Worm (Caenorhabditis elegans) whole organism, young adult: Measurements from ENCODE around the gene C18D11.9.

Experiments used
- F10E7.11 ChIP-seq: sonication (generic microtip); optimal IDR thresholded peaks from 2 replicates; lab custom pipeline; 2017; ENCODE audit warnings: mild to moderate bottlenecking, missing genetic modification characterization, moderate library complexity, missing compliant biosample characterization
- F52B5.7 ChIP-seq: sonication (generic microtip); optimal IDR thresholded peaks from 2 replicates; lab custom pipeline; 2016; ENCODE audit warnings: mild to moderate bottlenecking, missing genetic modification characterization, missing compliant biosample characterization
- Y53F4B.3 ChIP-seq: fragments of 200-800 bp; sonication (Bioruptor generic); IDR thresholded peaks from 2 replicates; pipeline ENCODE4 v1.3.6; 2022; ENCODE audit warnings: missing genetic modification reagents, missing genetic modification characterization, missing compliant biosample characterization
- ama-1 ChIP-seq, 3 experiments: fragments of 150-350 bp in 1 of 3; sonication (generic microtip) in 2 of 3; optimal IDR thresholded peaks; 2 replicates each; lab custom pipeline; 2014 to 2018; ENCODE audit warnings: missing biosample characterization in 2 of 3, missing genetic modification characterization in 2 of 3, missing genetic modification reagents in 2 of 3
- aptf-3 ChIP-seq: fragments of 200-800 bp; sonication (Bioruptor generic); IDR thresholded peaks from 2 replicates; pipeline ENCODE4 v1.3.6; 2022; ENCODE audit warnings: missing genetic modification characterization, missing compliant biosample characterization
- ceh-40 ChIP-seq: fragments of 200-800 bp; sonication (Bioruptor generic); IDR thresholded peaks from 2 replicates; pipeline ENCODE4 v1.3.6; 2022; ENCODE audit warnings: missing genetic modification characterization, missing compliant biosample characterization
- dpl-1 ChIP-seq: fragments of 150-350 bp; optimal IDR thresholded peaks from 2 replicates; lab custom pipeline; 2014; ENCODE audit warnings: missing biosample characterization, missing genetic modification reagents, missing genetic modification characterization
- hlh-26 ChIP-seq: fragments of 200-800 bp; sonication (Bioruptor generic); conservative IDR thresholded peaks from 2 replicates; pipeline ENCODE4 v1.3.6; 2022; ENCODE audit warnings: missing genetic modification reagents, missing genetic modification characterization, missing compliant biosample characterization
- lsl-1 ChIP-seq: fragments of 200-800 bp; sonication (Bioruptor generic); optimal IDR thresholded peaks from 2 replicates; lab custom pipeline; 2018; ENCODE audit warnings: mild to moderate bottlenecking, missing genetic modification characterization, moderate library complexity, missing compliant biosample characterization
- madf-10 ChIP-seq: sonication (generic microtip); optimal IDR thresholded peaks from 2 replicates; lab custom pipeline; 2016; ENCODE audit warnings: mild to moderate bottlenecking, missing genetic modification characterization, missing compliant biosample characterization
- pha-4 ChIP-seq: fragments of 150-350 bp; sonication (generic microtip); optimal IDR thresholded peaks from 2 replicates; lab custom pipeline; 2014; ENCODE audit warnings: missing biosample characterization, missing genetic modification reagents, missing genetic modification characterization
- rpc-1 ChIP-seq, 2 experiments: fragments of 150-350 bp in 1 of 2; sonication (generic microtip) in 1 of 2; optimal IDR thresholded peaks; 2 replicates each; lab custom pipeline; 2014 to 2018; ENCODE audit warnings: missing biosample characterization in 1 of 2, missing genetic modification characterization in 1 of 2, missing genetic modification reagents in 1 of 2, missing genotype in 1 of 2
- somi-1 ChIP-seq: fragments of 200-800 bp; sonication (Bioruptor generic); optimal IDR thresholded peaks from 2 replicates; lab custom pipeline; 2018; ENCODE audit warnings: mild to moderate bottlenecking, missing genetic modification characterization, missing compliant biosample characterization
- unc-62 ChIP-seq: fragments of 150-350 bp; optimal IDR thresholded peaks from 2 replicates; lab custom pipeline; 2014; ENCODE audit warnings: missing biosample characterization, missing genetic modification reagents, missing genetic modification characterization

ce11 chrIII:11808818-11809217 lies at the start of gene C18D11.9:
- no peak for TF ChIP-seq ama-1 (optimal IDR thresholded peaks at IDR 0.05; lab: Kevin White, UChicago)
- TF ChIP-seq ama-1 (GFP tag; optimal IDR thresholded peaks at IDR 0.05; lab: Kevin White, UChicago): no peak
- TF ChIP-seq rpc-1 (optimal IDR thresholded peaks at IDR 0.05; lab: Kevin White, UChicago): no peak
- TF ChIP-seq rpc-1 (tag; optimal IDR thresholded peaks at IDR 0.05; lab: Kevin White, UChicago): no peak
- no peak for TF ChIP-seq unc-62 (GFP tag; lab: Kevin White, UChicago)
- no peak for TF ChIP-seq ceh-40 (GFP tag; lab: Robert Waterston, UW)
- TF ChIP-seq lsl-1 (GFP tag; lab: Kevin White, UChicago): no peak
- TF ChIP-seq F52B5.7 (tag; lab: Kevin White, UChicago): no peak
- TF ChIP-seq pha-4 (tag; lab: Kevin White, UChicago): no peak
- no peak for TF ChIP-seq dpl-1
- TF ChIP-seq hlh-26: no peak
- no peak for TF ChIP-seq somi-1 (GFP tag; lab: Kevin White, UChicago)
- no peak for TF ChIP-seq Y53F4B.3 (GFP tag; lab: Robert Waterston, UW)
- no peak for TF ChIP-seq aptf-3 (GFP tag; lab: Robert Waterston, UW)
- no peak for TF ChIP-seq F10E7.11 (tag; lab: Kevin White, UChicago)
- no peak for TF ChIP-seq madf-10 (tag; lab: Kevin White, UChicago)
